Worm (Caenorhabditis elegans) whole organism, mixed stage, embryonic: ENCODE measurements around the gene rhr-1.

ENCODE experiments used
- flh-1 ChIP-seq: fragments of 200-800 bp; sonication (Bioruptor generic); optimal IDR thresholded peaks from 2 replicates; lab custom pipeline; 2018; ENCODE audit warnings: mild to moderate bottlenecking, missing genetic modification characterization, moderate library complexity, missing compliant biosample characterization
- mep-1 ChIP-seq: fragments of 150-350 bp; optimal IDR thresholded peaks from 2 replicates; lab custom pipeline; 2017; ENCODE audit warnings: missing biosample characterization, missing genetic modification reagents, missing genetic modification characterization, inconsistent platforms
- unc-62 ChIP-seq: fragments of 150-350 bp; optimal IDR thresholded peaks from 2 replicates; lab custom pipeline; 2014; ENCODE audit warnings: missing biosample characterization, missing genetic modification reagents, missing genetic modification characterization
- zip-8 ChIP-seq: fragments of 150-350 bp; optimal IDR thresholded peaks from 2 replicates; lab custom pipeline; 2014; ENCODE audit warnings: missing biosample characterization, missing genetic modification characterization

DNA sequence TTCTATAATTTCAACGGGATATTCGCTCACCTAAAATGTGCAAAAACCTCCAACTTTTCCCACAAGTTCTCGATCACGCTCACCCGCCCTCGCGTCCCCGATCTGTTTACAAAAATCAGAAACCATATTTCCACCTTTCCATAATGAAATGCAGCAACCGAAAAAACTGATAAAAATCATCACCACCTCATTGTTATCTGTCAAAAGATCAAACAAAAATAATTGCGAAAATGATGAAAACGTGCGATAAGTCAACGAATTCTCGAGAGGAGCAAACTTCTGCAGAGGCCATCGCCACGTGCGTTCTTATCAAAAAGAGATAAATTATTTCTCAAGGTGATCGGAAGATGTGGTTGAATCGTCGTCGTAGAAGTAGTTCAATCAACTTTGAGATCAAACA lies 3.0 kb upstream of the rhr-1 start:
- TF ChIP-seq zip-8: no peak
- no peak for TF ChIP-seq mep-1
- TF ChIP-seq flh-1: no peak
- TF ChIP-seq unc-62 (GFP tag; lab: Kevin White, UChicago): no peak
